Fruit fly (Drosophila melanogaster) whole organism, adult: Measurements from ENCODE around the gene CG13384.

ENCODE experiments used
- CG14711 ChIP-seq: fragments of 200-800 bp; sonication (Bioruptor generic); optimal IDR thresholded peaks from 2 replicates; lab custom pipeline; 2018; ENCODE audit warnings: missing biosample characterization, mild to moderate bottlenecking, missing genetic modification characterization, moderate library complexity
- CG1620 ChIP-seq: fragments of 200-800 bp; sonication (Bioruptor generic); optimal IDR thresholded peaks from 2 replicates; lab custom pipeline; 2016; ENCODE audit warnings: missing biosample characterization, missing genetic modification characterization
- CG33017 ChIP-seq: fragments of 200-800 bp; sonication (Bioruptor generic); optimal IDR thresholded peaks from 2 replicates; lab custom pipeline; 2018; ENCODE audit warnings: missing biosample characterization, mild to moderate bottlenecking, missing genetic modification characterization, moderate library complexity
- CG5204 ChIP-seq: fragments of 200-800 bp; sonication (Bioruptor generic); optimal IDR thresholded peaks from 2 replicates; lab custom pipeline; 2016; ENCODE audit warnings: missing biosample characterization, missing genetic modification characterization
- CG7045 ChIP-seq: fragments of 200-800 bp; sonication (Bioruptor generic); optimal IDR thresholded peaks from 2 replicates; lab custom pipeline; 2017; ENCODE audit warnings: missing biosample characterization, mild to moderate bottlenecking, missing genetic modification characterization
- CG7101 ChIP-seq: fragments of 200-800 bp; sonication (Bioruptor generic); optimal IDR thresholded peaks from 2 replicates; lab custom pipeline; 2018; ENCODE audit warnings: missing biosample characterization, mild to moderate bottlenecking, missing genetic modification characterization, moderate library complexity
- Crg-1 ChIP-seq: fragments of 200-800 bp; sonication (Bioruptor generic); optimal IDR thresholded peaks from 2 replicates; lab custom pipeline; 2016; ENCODE audit warnings: missing biosample characterization, missing genetic modification characterization
- Hr96 ChIP-seq: fragments of 200-800 bp; sonication (Bioruptor generic); optimal IDR thresholded peaks from 2 replicates; lab custom pipeline; 2016; ENCODE audit warnings: missing biosample characterization, missing genetic modification characterization
- bab1 ChIP-seq: fragments of 200-800 bp; sonication (Bioruptor generic); optimal IDR thresholded peaks from 3 replicates; lab custom pipeline; 2019; ENCODE audit warnings: missing biosample characterization, mild to moderate bottlenecking, missing genetic modification characterization, moderate library complexity
- kay ChIP-seq: fragments of 200-800 bp; sonication (Bioruptor generic); peaks from one replicate; lab custom pipeline; 2016; ENCODE audit warnings: missing biosample characterization, missing genetic modification characterization, borderline replicate concordance
- ovo ChIP-seq: fragments of 200-800 bp; sonication (Bioruptor generic); optimal IDR thresholded peaks from 2 replicates; lab custom pipeline; 2016; ENCODE audit warnings: missing biosample characterization, missing genetic modification characterization
- tj ChIP-seq: fragments of 200-800 bp; sonication (Bioruptor generic); optimal IDR thresholded peaks from 3 replicates; lab custom pipeline; 2017; ENCODE audit warnings: missing biosample characterization, mild to moderate bottlenecking, missing genetic modification characterization, moderate library complexity
- toe ChIP-seq: fragments of 200-800 bp; sonication (Bioruptor generic); optimal IDR thresholded peaks from 2 replicates; lab custom pipeline; 2016; ENCODE audit warnings: missing biosample characterization, missing genetic modification characterization

DNA sequence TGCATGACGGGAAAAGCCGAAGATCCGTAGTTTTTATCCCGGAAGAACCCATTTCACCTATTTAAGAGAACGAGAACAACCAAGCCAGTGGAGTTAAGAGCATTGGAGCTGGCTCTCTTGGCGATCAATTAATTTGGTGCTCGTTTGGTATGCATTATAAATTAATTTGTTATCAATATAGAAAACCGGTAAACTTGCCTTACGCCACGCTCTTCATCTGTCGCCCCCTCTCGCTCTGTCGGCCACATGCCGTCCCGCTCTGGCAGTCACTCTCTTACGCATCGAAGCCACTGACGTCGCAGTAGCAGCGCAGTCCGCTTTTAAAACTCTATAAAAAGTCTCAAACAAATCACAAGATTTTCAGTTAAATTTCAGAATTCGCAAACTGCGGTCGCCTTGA lies 38.0 kb upstream of the CG13384 start, which contains the start of gene CG7778:
- TF ChIP-seq CG1620 (GFP tag; lab: Kevin White, UChicago) (no peak), Crg-1 (GFP tag; lab: Kevin White, UChicago) (no peak), CG5204 (GFP tag; lab: Kevin White, UChicago) (no peak), ovo (GFP tag; lab: Kevin White, UChicago) (no peak), kay (GFP tag; lab: Kevin White, UChicago) (no peak), bab1 (GFP tag; lab: Kevin White, UChicago) (no peak), Hr96 (GFP tag; lab: Kevin White, UChicago) (no peak), toe (GFP tag; lab: Kevin White, UChicago) (no peak), CG7045 (no peak), CG14711 (tag; lab: Kevin White, UChicago) (no peak), tj (GFP tag; lab: Kevin White, UChicago) (no peak), CG7101 (no peak), CG33017 (tag; lab: Kevin White, UChicago) (no peak)
